Worm (Caenorhabditis elegans): ENCODE results near the gene Y75B8A.18.

The Y75B8A.18 gene

ce11 chrIII:12250114-12250792, 24.2 kb upstream of the Y75B8A.18 start, which contains the start of the genes tim-1 and Y75B8A.23:
TSS of gene tim-1 (minus strand) at chrIII:12250164.
TSS of gene Y75B8A.23 (plus strand) at chrIII:12250660.
- no peak for TF ChIP-seq ztf-11 (tag; optimal IDR thresholded peaks at IDR 0.05)
- TF ChIP-seq fos-1 (tag; optimal IDR thresholded peaks at IDR 0.05): peak; percentile 96
- TF ChIP-seq ama-1 (optimal IDR thresholded peaks at IDR 0.05): peak; percentile 99
- no peak for TF ChIP-seq elt-3 (tag; optimal IDR thresholded peaks at IDR 0.05)
- peak; percentile 97 for TF ChIP-seq nhr-21 (tag; optimal IDR thresholded peaks at IDR 0.05)
- peak; percentile 66 to 85 for TF ChIP-seq mdl-1 (tag; optimal IDR thresholded peaks at IDR 0.05)
- peak; percentile 98 for TF ChIP-seq sma-3 (GFP tag; optimal IDR thresholded peaks at IDR 0.05)
- peak; percentile 52 for TF ChIP-seq R02D3.7 (tag; optimal IDR thresholded peaks at IDR 0.05)
- no peak for TF ChIP-seq alr-1 (tag; optimal IDR thresholded peaks at IDR 0.05)
- TF ChIP-seq ceh-16 (tag; optimal IDR thresholded peaks at IDR 0.05): peak; percentile 77
- TF ChIP-seq F13H6.1 (tag; optimal IDR thresholded peaks at IDR 0.05): peak; percentile 94
- no peak for TF ChIP-seq peb-1 (tag; optimal IDR thresholded peaks at IDR 0.05)
- TF ChIP-seq nhr-10 (tag; optimal IDR thresholded peaks at IDR 0.05): peak; percentile 89
- TF ChIP-seq nhr-129 (tag; optimal IDR thresholded peaks at IDR 0.05): peak; percentile 89
- peak; percentile 90 for TF ChIP-seq nhr-25 (tag; optimal IDR thresholded peaks at IDR 0.05)
- peak; percentile 92 for TF ChIP-seq unc-55 (GFP tag; optimal IDR thresholded peaks at IDR 0.05)
- TF ChIP-seq sma-9 (GFP tag; optimal IDR thresholded peaks at IDR 0.05): peak; percentile 79
- TF ChIP-seq sma-9 (tag; optimal IDR thresholded peaks at IDR 0.05): no peak
- TF ChIP-seq nhr-11 (tag; optimal IDR thresholded peaks at IDR 0.05): peak; percentile 74
- TF ChIP-seq ztf-4 (tag; optimal IDR thresholded peaks at IDR 0.05): peak; percentile 90
- peak; percentile 24 for TF ChIP-seq skn-1 (tag; optimal IDR thresholded peaks at IDR 0.05)
- no peak for TF ChIP-seq mbf-1 (tag; optimal IDR thresholded peaks at IDR 0.05)
- TF ChIP-seq nhr-12 (tag; optimal IDR thresholded peaks at IDR 0.05): peak; percentile 53
- peak; percentile 84 for TF ChIP-seq C34F6.9 (tag; optimal IDR thresholded peaks at IDR 0.05)
- peak; percentile 32 for TF ChIP-seq ZK546.5 (tag; optimal IDR thresholded peaks at IDR 0.05)
- TF ChIP-seq elt-1 (tag; optimal IDR thresholded peaks at IDR 0.05): peak; percentile 53
- TF ChIP-seq lin-39 (tag; optimal IDR thresholded peaks at IDR 0.05): no peak
- TF ChIP-seq dmd-4 (tag; optimal IDR thresholded peaks at IDR 0.05): peak; percentile 48
- TF ChIP-seq lin-11 (tag; optimal IDR thresholded peaks at IDR 0.05): peak; percentile 93
- TF ChIP-seq Y55F3AM.14 (GFP tag; optimal IDR thresholded peaks at IDR 0.05): peak; percentile 86
- TF ChIP-seq zag-1 (tag; optimal IDR thresholded peaks at IDR 0.05): peak; percentile 84
- peak; percentile 81 for TF ChIP-seq ceh-82 (tag; optimal IDR thresholded peaks at IDR 0.05)
- TF ChIP-seq unc-39 (tag; optimal IDR thresholded peaks at IDR 0.05): no peak
- TF ChIP-seq mab-5 (tag; optimal IDR thresholded peaks at IDR 0.05): peak; percentile 94
- TF ChIP-seq nhr-6 (tag; optimal IDR thresholded peaks at IDR 0.05): peak; percentile 77
- peak; percentile 99 for TF ChIP-seq crh-2 (tag; optimal IDR thresholded peaks at IDR 0.05)
- TF ChIP-seq nhr-237 (tag; optimal IDR thresholded peaks at IDR 0.05): peak; percentile 37
- TF ChIP-seq nhr-23 (tag; optimal IDR thresholded peaks at IDR 0.05): no peak
- no peak for TF ChIP-seq ztf-1 (GFP tag; conservative IDR thresholded peaks at IDR 0.05)
- TF ChIP-seq blmp-1 (tag; optimal IDR thresholded peaks at IDR 0.05; ENCODE audit: insufficient read depth): peak; percentile 65
- TF ChIP-seq snpc-4 (tag; optimal IDR thresholded peaks at IDR 0.05): peak; percentile 100
- TF ChIP-seq egl-27 (tag; optimal IDR thresholded peaks at IDR 0.05): peak; percentile 84
- TF ChIP-seq gmeb-1 (tag; optimal IDR thresholded peaks at IDR 0.05): peak; percentile 97
- peak; percentile 99 for TF ChIP-seq sem-4 (tag; optimal IDR thresholded peaks at IDR 0.05)
- TF ChIP-seq nhr-77 (tag; optimal IDR thresholded peaks at IDR 0.05): peak; percentile 84
- TF ChIP-seq lsy-2 (tag; optimal IDR thresholded peaks at IDR 0.05): peak; percentile 89 to 94
- peak; percentile 38 for TF ChIP-seq aly-2 (tag; optimal IDR thresholded peaks at IDR 0.05)
- TF ChIP-seq lin-13 (GFP tag; optimal IDR thresholded peaks at IDR 0.05): peak; percentile 96
- no peak for TF ChIP-seq unc-62 (GFP tag; optimal IDR thresholded peaks at IDR 0.05)
